Worm (Caenorhabditis elegans) whole organism, L4 larva: Measurements from ENCODE around the gene C15H9.11.

Source experiments
- aly-2 ChIP-seq: sonication (generic microtip); optimal IDR thresholded peaks from 2 replicates; lab custom pipeline; 2018; ENCODE audit warnings: missing biosample characterization, missing genetic modification characterization
- snpc-4 ChIP-seq: fragments of 150-350 bp; optimal IDR thresholded peaks from 2 replicates; lab custom pipeline; 2014; ENCODE audit warnings: missing biosample characterization, missing genetic modification characterization

DNA sequence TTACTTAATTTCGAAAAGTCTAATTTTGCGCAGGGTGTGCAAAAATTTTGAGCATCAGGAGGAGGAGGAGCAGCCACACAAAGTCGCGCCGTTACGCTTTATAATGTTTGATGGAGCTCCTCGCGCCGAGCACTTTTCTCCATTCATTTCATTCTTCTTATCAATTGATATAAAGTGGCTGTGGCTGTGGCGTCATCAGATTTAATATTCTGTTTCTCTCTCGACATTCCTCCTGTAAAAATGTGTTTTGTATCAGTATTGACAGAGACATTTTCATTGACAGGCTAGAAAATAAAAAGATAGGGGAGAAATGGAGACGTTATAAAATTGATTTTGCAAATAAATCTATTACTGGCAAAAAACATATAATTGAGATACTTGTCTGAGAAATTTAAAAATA, 26.1 kb upstream of the C15H9.11 start:
- TF ChIP-seq aly-2 (tag; lab: Kevin White, UChicago) = no peak
- no peak for TF ChIP-seq snpc-4 (tag; lab: Kevin White, UChicago)
